Fruit fly (Drosophila melanogaster) whole organism, pupa: Measurements from ENCODE around the gene CG13926.

Source experiments
- CG17806 ChIP-seq: fragments of 200-800 bp; sonication (Bioruptor generic); optimal IDR thresholded peaks from 2 replicates; lab custom pipeline; 2018; ENCODE audit warnings: missing biosample characterization, mild to moderate bottlenecking, missing genetic modification characterization, moderate library complexity
- CG34367 ChIP-seq: fragments of 200-800 bp; sonication (Bioruptor generic); optimal IDR thresholded peaks from 2 replicates; lab custom pipeline; 2018; ENCODE audit warnings: missing biosample characterization, mild to moderate bottlenecking, missing genetic modification characterization
- Pif1A ChIP-seq: fragments of 200-800 bp; sonication (Bioruptor generic); optimal IDR thresholded peaks from 3 replicates; lab custom pipeline; 2016; ENCODE audit warnings: missing biosample characterization, missing genetic modification characterization
- Pif1B ChIP-seq: fragments of 200-800 bp; sonication (Bioruptor generic); optimal IDR thresholded peaks from 3 replicates; lab custom pipeline; 2016; ENCODE audit warnings: missing biosample characterization, missing genetic modification characterization
- Snoo ChIP-seq: fragments of 200-800 bp; sonication (Bioruptor generic); optimal IDR thresholded peaks from 3 replicates; lab custom pipeline; 2017; ENCODE audit warnings: missing biosample characterization, mild to moderate bottlenecking, missing genetic modification characterization, inconsistent platforms

DNA sequence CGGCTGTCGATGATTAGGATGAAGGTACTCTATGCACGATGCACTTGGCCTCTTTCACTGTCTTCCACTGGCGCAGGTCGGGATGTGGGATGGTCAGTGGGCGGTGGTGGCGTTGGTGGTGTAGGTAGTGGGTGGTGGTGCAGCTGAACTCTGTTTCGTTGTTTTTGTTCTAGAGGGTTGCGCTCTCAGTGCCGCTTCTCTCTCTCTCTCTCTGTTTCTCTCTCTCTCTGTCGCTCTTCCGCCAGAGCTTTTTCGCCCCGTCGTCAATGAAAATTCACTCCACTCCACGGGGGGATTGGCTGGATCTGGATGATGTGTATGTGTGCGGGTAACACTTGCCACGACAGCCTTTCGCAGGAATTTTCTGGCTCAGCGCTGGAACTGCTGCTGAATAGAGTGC is 18.9 kb upstream of the CG13926 start:
- no peak for TF ChIP-seq Pif1A (GFP tag; lab: Kevin White, UChicago)
- no peak for TF ChIP-seq Snoo
- no peak for TF ChIP-seq CG17806 (tag; lab: Kevin White, UChicago)
- TF ChIP-seq Pif1B (GFP tag; lab: Kevin White, UChicago), result no peak
- no peak for TF ChIP-seq CG34367
